Worm (Caenorhabditis elegans): ENCODE data around the gene sra-28.

sra-28 gene

ce11 chrII:6524501-6524977 lies 49.0 kb downstream of the sra-28 start, which contains the start of gene C56E6.2:
Gene C56E6.2 (plus strand): TSS chrII:6524927.
- TF ChIP-seq fkh-10 (GFP tag; optimal IDR thresholded peaks at IDR 0.05): no peak
- TF ChIP-seq elt-2 (tag; optimal IDR thresholded peaks at IDR 0.05): peak; percentile 53
- TF ChIP-seq unc-55 (GFP tag; optimal IDR thresholded peaks at IDR 0.05): peak; percentile 13
- TF ChIP-seq K02D7.2 (tag; optimal IDR thresholded peaks at IDR 0.05): no peak

ce11 chrII:6523940-6524339 lies 49.6 kb downstream of the sra-28 start:
- TF ChIP-seq mec-3 (tag; optimal IDR thresholded peaks at IDR 0.05; ENCODE audit: borderline replicate concordance): no peak
- TF ChIP-seq lim-6 (tag; optimal IDR thresholded peaks at IDR 0.05): no peak

DNA sequence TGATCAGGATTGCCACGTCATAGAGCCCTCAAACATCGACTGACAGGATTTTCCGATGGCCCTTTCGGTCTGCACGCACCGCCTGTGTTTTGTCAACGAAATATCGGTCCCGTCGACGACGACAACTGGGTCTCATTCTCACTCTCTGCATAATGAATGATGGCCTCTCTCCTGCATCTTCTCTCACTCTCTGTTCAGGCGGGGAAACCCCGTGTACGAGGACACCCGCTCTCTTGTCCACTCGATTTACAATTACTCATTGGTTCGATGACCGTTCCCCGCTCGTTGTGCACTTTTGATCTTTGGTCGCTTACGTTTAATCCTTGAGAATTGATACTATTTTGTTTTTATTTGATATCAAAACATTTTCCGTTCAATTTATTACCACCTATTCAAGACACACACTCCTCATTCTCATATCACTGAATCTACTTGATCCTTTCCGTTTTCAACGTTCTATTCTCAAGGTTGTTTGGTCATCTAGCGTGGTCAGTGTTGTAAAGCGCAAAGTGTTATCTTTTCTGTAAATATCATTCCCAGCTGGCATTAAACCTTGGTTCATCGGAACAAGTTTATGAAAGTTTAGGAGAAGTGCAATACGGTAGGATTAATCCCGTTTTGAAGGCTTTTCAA lies 50.8 kb downstream of the sra-28 start:
- TF ChIP-seq rnt-1 (tag; optimal IDR thresholded peaks at IDR 0.05): peak; percentile 18
- TF ChIP-seq ceh-34 (tag; optimal IDR thresholded peaks at IDR 0.05): peak; percentile 32
- peak; percentile 21 for TF ChIP-seq nfya-1 (tag; optimal IDR thresholded peaks at IDR 0.05)
- peak; percentile 72 for TF ChIP-seq tbx-2 (tag; optimal IDR thresholded peaks at IDR 0.05)
- TF ChIP-seq sdc-2 (tag; optimal IDR thresholded peaks at IDR 0.05): peak; percentile 30
- no peak for TF ChIP-seq ceh-30 (tag; optimal IDR thresholded peaks at IDR 0.05)
- TF ChIP-seq ceh-6 (GFP tag; optimal IDR thresholded peaks at IDR 0.05): no peak
- TF ChIP-seq nhr-232 (tag; optimal IDR thresholded peaks at IDR 0.05): no peak
- no peak for TF ChIP-seq dmd-4 (tag; optimal IDR thresholded peaks at IDR 0.05; ENCODE audit: borderline replicate concordance)
- TF ChIP-seq zip-5 (tag; optimal IDR thresholded peaks at IDR 0.05): no peak
- no peak for TF ChIP-seq dve-1 (tag; optimal IDR thresholded peaks at IDR 0.05)
- peak; percentile 1 for TF ChIP-seq hlh-8 (tag; optimal IDR thresholded peaks at IDR 0.05)
- no peak for TF ChIP-seq ets-4 (tag; optimal IDR thresholded peaks at IDR 0.05)
- TF ChIP-seq ref-2 (tag; optimal IDR thresholded peaks at IDR 0.05): peak; percentile 39
- TF ChIP-seq F13H6.1 (tag; optimal IDR thresholded peaks at IDR 0.05): no peak
- TF ChIP-seq unc-55 (GFP tag; optimal IDR thresholded peaks at IDR 0.05): peak; percentile 74
- no peak for TF ChIP-seq hlh-15 (tag; optimal IDR thresholded peaks at IDR 0.05)
- peak; percentile 57 for TF ChIP-seq ceh-31 (tag; optimal IDR thresholded peaks at IDR 0.05)

DNA sequence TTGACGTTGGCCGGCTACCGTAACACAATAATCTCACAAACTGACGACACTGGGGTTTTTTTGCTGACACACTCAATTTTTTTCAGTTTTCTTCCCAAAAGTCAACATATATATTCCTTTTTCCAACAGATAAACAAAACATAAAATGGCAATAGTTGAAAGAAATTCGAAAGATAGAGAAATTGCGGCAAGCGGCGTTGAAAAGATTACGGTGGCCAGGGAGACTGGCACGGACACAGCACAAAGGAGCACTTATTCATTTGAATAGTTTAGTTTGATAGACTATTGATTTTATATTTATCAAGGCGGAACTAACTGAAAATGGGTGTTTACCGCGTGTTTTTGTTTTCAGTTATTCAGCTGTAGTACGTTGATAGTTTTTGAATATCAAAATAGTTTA lies 52.3 kb downstream of the sra-28 start, which contains the start of gene toe-2:
toe-2 (minus strand) TSS at position 70 of the 400 bp plus-strand sequence.
- TF ChIP-seq ceh-24 (tag; optimal IDR thresholded peaks at IDR 0.05) (no peak), pha-2 (tag; optimal IDR thresholded peaks at IDR 0.05) (no peak), ceh-31 (tag; optimal IDR thresholded peaks at IDR 0.05) (no peak), tbx-2 (tag; optimal IDR thresholded peaks at IDR 0.05) (no peak), lin-11 (tag; optimal IDR thresholded peaks at IDR 0.05) (no peak), lim-6 (tag; optimal IDR thresholded peaks at IDR 0.05) (no peak), hlh-30 (tag; optimal IDR thresholded peaks at IDR 0.05; ENCODE audit: insufficient read depth) (no peak), sox-2 (GFP tag; IDR thresholded peaks at IDR 0.05) (no peak), gmeb-2 (tag; optimal IDR thresholded peaks at IDR 0.05) (no peak), fax-1 (tag; optimal IDR thresholded peaks at IDR 0.05) (no peak), ceh-30 (tag; optimal IDR thresholded peaks at IDR 0.05) (no peak), pros-1 (tag; optimal IDR thresholded peaks at IDR 0.05) (no peak), T23F11.4 (GFP tag; optimal IDR thresholded peaks at IDR 0.05) (no peak), nhr-232 (tag; optimal IDR thresholded peaks at IDR 0.05) (no peak), pag-3 (tag; optimal IDR thresholded peaks at IDR 0.05; ENCODE audit: borderline replicate concordance) (no peak), K02D7.2 (tag; optimal IDR thresholded peaks at IDR 0.05) (no peak), fkh-10 (GFP tag; optimal IDR thresholded peaks at IDR 0.05) (no peak), fkh-6 (tag; optimal IDR thresholded peaks at IDR 0.05) (no peak), ceh-14 (tag; optimal IDR thresholded peaks at IDR 0.05) (no peak)
